Worm (Caenorhabditis elegans) whole organism, L2 larva: ENCODE results near the gene F36H1.3.
A peak's percentile ranks its signal among the peaks of the same experiment; 100 is the strongest.

ENCODE experiments used
- C34F6.9 ChIP-seq: fragments of 150-350 bp; optimal IDR thresholded peaks from 2 replicates; lab custom pipeline; 2014; ENCODE audit warnings: missing biosample characterization, missing genetic modification characterization
- F13H6.1 ChIP-seq: sonication (generic microtip); optimal IDR thresholded peaks from 2 replicates; lab custom pipeline; 2016; ENCODE audit warnings: missing genetic modification characterization, missing compliant biosample characterization
- Y55F3AM.14 ChIP-seq: fragments of 200-800 bp; sonication (Bioruptor generic); optimal IDR thresholded peaks from 2 replicates; lab custom pipeline; 2018; ENCODE audit warnings: mild to moderate bottlenecking, missing genetic modification characterization, missing compliant biosample characterization
- ZK546.5 ChIP-seq: sonication (generic microtip); optimal IDR thresholded peaks from 2 replicates; lab custom pipeline; 2017; ENCODE audit warnings: missing biosample characterization, missing genetic modification characterization
- aly-2 ChIP-seq: fragments of 150-350 bp; optimal IDR thresholded peaks from 2 replicates; lab custom pipeline; 2014; ENCODE audit warnings: missing biosample characterization, missing genetic modification characterization
- blmp-1 ChIP-seq: sonication (generic microtip); optimal IDR thresholded peaks from 2 replicates; lab custom pipeline; 2017; ENCODE audit warnings: missing genetic modification characterization, mild to moderate bottlenecking, missing compliant biosample characterization, antibody characterized with exemption, moderate library complexity; ENCODE audit not compliant: insufficient read depth
- ceh-82 ChIP-seq: fragments of 150-350 bp; optimal IDR thresholded peaks from 2 replicates; lab custom pipeline; 2014; ENCODE audit warnings: missing biosample characterization, missing genetic modification characterization
- crh-2 ChIP-seq: sonication (generic microtip); optimal IDR thresholded peaks from 2 replicates; lab custom pipeline; 2017; ENCODE audit warnings: missing biosample characterization, missing genetic modification characterization
- dmd-4 ChIP-seq: sonication (generic microtip); optimal IDR thresholded peaks from 2 replicates; lab custom pipeline; 2017; ENCODE audit warnings: missing biosample characterization, missing genetic modification characterization
- egl-27 ChIP-seq: sonication (generic microtip); optimal IDR thresholded peaks from 3 replicates; lab custom pipeline; 2017; ENCODE audit warnings: missing biosample characterization, missing genetic modification reagents, missing genetic modification characterization
- elt-1 ChIP-seq: fragments of 150-350 bp; optimal IDR thresholded peaks from 2 replicates; lab custom pipeline; 2014; ENCODE audit warnings: missing biosample characterization, missing genetic modification characterization
- elt-3 ChIP-seq: sonication (generic microtip); optimal IDR thresholded peaks from 2 replicates; lab custom pipeline; 2017; ENCODE audit warnings: missing biosample characterization, missing genetic modification characterization
- fos-1 ChIP-seq: fragments of 150-350 bp; optimal IDR thresholded peaks from 2 replicates; lab custom pipeline; 2014; ENCODE audit warnings: missing biosample characterization, missing genetic modification characterization
- gmeb-1 ChIP-seq: fragments of 150-350 bp; optimal IDR thresholded peaks from 2 replicates; lab custom pipeline; 2014; ENCODE audit warnings: missing biosample characterization, missing genetic modification characterization
- lin-11 ChIP-seq: fragments of 150-350 bp; sonication (generic microtip); optimal IDR thresholded peaks from 2 replicates; lab custom pipeline; 2014; ENCODE audit warnings: missing biosample characterization, missing genetic modification characterization, inconsistent platforms, mixed read lengths
- lin-39 ChIP-seq: fragments of 150-350 bp; optimal IDR thresholded peaks from 2 replicates; lab custom pipeline; 2014; ENCODE audit warnings: missing biosample characterization, missing genetic modification reagents, missing genetic modification characterization
- lsy-2 ChIP-seq, 2 experiments: fragments of 150-350 bp in 1 of 2; sonication (generic microtip) in 1 of 2; optimal IDR thresholded peaks; 2 replicates each; lab custom pipeline; 2014 to 2017; ENCODE audit warnings: missing biosample characterization in 2 of 2, missing genetic modification characterization in 2 of 2
- mab-5 ChIP-seq: fragments of 150-350 bp; optimal IDR thresholded peaks from 2 replicates; lab custom pipeline; 2014; ENCODE audit warnings: missing biosample characterization, missing genetic modification characterization
- mbf-1 ChIP-seq: sonication (generic microtip); optimal IDR thresholded peaks from 2 replicates; lab custom pipeline; 2017; ENCODE audit warnings: missing biosample characterization, missing genetic modification characterization
- nhr-10 ChIP-seq: sonication (generic microtip); optimal IDR thresholded peaks from 2 replicates; lab custom pipeline; 2017; ENCODE audit warnings: missing biosample characterization, missing genetic modification characterization
- nhr-11 ChIP-seq: fragments of 150-350 bp; optimal IDR thresholded peaks from 2 replicates; lab custom pipeline; 2014; ENCODE audit warnings: missing biosample characterization, missing genetic modification characterization
- nhr-12 ChIP-seq: fragments of 150-350 bp; optimal IDR thresholded peaks from 2 replicates; lab custom pipeline; 2014; ENCODE audit warnings: missing biosample characterization, missing genetic modification characterization
- nhr-129 ChIP-seq: fragments of 150-350 bp; optimal IDR thresholded peaks from 2 replicates; lab custom pipeline; 2014; ENCODE audit warnings: missing biosample characterization, missing genetic modification characterization
- nhr-21 ChIP-seq: fragments of 150-350 bp; optimal IDR thresholded peaks from 2 replicates; lab custom pipeline; 2014; ENCODE audit warnings: missing biosample characterization, missing genetic modification characterization
- nhr-23 ChIP-seq: fragments of 150-350 bp; optimal IDR thresholded peaks from 2 replicates; lab custom pipeline; 2014; ENCODE audit warnings: missing biosample characterization, missing genetic modification reagents, missing genetic modification characterization
- nhr-237 ChIP-seq: fragments of 150-350 bp; optimal IDR thresholded peaks from 2 replicates; lab custom pipeline; 2014; ENCODE audit warnings: missing biosample characterization, missing genetic modification characterization
- nhr-25 ChIP-seq: fragments of 150-350 bp; sonication (generic microtip); optimal IDR thresholded peaks from 3 replicates; lab custom pipeline; 2014; ENCODE audit warnings: missing biosample characterization, missing genetic modification characterization
- nhr-77 ChIP-seq: fragments of 150-350 bp; optimal IDR thresholded peaks from 2 replicates; lab custom pipeline; 2014; ENCODE audit warnings: missing biosample characterization, missing genetic modification characterization
- sem-4 ChIP-seq: fragments of 150-350 bp; optimal IDR thresholded peaks from 2 replicates; lab custom pipeline; 2014; ENCODE audit warnings: missing biosample characterization, missing genetic modification reagents, missing genetic modification characterization
- sma-3 ChIP-seq: sonication (generic microtip); optimal IDR thresholded peaks from 2 replicates; lab custom pipeline; 2016; ENCODE audit warnings: missing genetic modification reagents, missing genetic modification characterization, missing compliant biosample characterization
- sma-9 ChIP-seq, 2 experiments: fragments of 150-350 bp in 1 of 2; sonication (generic microtip) in 1 of 2; optimal IDR thresholded peaks; 2 replicates each; lab custom pipeline; 2014 to 2016; ENCODE audit warnings: missing genetic modification characterization in 2 of 2, mild to moderate bottlenecking in 1 of 2, missing biosample characterization in 1 of 2, missing compliant biosample characterization in 1 of 2, missing genetic modification reagents in 1 of 2, moderate library complexity in 1 of 2
- snpc-4 ChIP-seq: fragments of 150-350 bp; optimal IDR thresholded peaks from 2 replicates; lab custom pipeline; 2014; ENCODE audit warnings: missing biosample characterization, missing genetic modification characterization
- unc-55 ChIP-seq: fragments of 150-350 bp; sonication (generic microtip); optimal IDR thresholded peaks from 3 replicates; lab custom pipeline; 2014; ENCODE audit warnings: missing biosample characterization, missing genetic modification reagents, missing genetic modification characterization
- zag-1 ChIP-seq: fragments of 150-350 bp; optimal IDR thresholded peaks from 2 replicates; lab custom pipeline; 2014; ENCODE audit warnings: missing biosample characterization, missing genetic modification characterization
- ztf-1 ChIP-seq: fragments of 200-800 bp; sonication (Bioruptor generic); conservative IDR thresholded peaks from 2 replicates; pipeline ENCODE4 v1.3.6; 2022; ENCODE audit warnings: missing genetic modification characterization, missing compliant biosample characterization
- ztf-4 ChIP-seq: fragments of 150-350 bp; optimal IDR thresholded peaks from 2 replicates; lab custom pipeline; 2014; ENCODE audit warnings: missing biosample characterization, missing genetic modification characterization

The F36H1.3 gene

DNA sequence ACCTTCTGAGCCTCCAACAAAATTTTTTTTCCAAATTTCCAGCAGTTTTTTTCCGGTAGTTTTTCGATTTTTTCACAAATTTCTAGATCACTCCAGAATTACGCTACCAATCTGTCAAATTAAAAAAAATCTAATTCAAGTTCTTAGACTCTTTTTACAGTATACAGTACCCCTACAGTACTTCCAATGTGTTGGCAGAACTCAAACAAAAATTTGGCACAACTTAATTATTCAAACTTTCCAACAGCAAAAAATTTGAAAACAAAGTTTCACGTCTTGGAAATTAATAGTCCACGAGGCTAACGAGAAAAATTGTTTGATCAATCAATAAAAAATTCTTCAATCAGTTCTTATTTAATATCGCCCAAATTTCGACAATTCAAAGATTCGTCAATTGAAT is at the start of gene F36H1.3:
Gene F36H1.3, plus strand, starts transcription at position 323 of the 400 bp plus-strand sequence.
- no peak for TF ChIP-seq gmeb-1 (tag; lab: Kevin White, UChicago)
- no peak for TF ChIP-seq ceh-82 (tag; lab: Kevin White, UChicago)
- no peak for TF ChIP-seq ZK546.5 (tag; lab: Kevin White, UChicago)
- no peak for TF ChIP-seq nhr-21
- no peak for TF ChIP-seq nhr-10 (tag; lab: Kevin White, UChicago)
- TF ChIP-seq egl-27 (tag; lab: Kevin White, UChicago): no peak
- TF ChIP-seq nhr-237: no peak
- TF ChIP-seq unc-55 (GFP tag; lab: Kevin White, UChicago): no peak
- TF ChIP-seq sma-3 (GFP tag; lab: Kevin White, UChicago): no peak
- no peak for TF ChIP-seq aly-2
- no peak for TF ChIP-seq nhr-23 (tag; lab: Kevin White, UChicago)
- TF ChIP-seq elt-3 (tag; lab: Kevin White, UChicago): no peak
- TF ChIP-seq nhr-11: no peak
- TF ChIP-seq blmp-1 (tag; lab: Kevin White, UChicago): no peak
- no peak for TF ChIP-seq Y55F3AM.14 (GFP tag; lab: Kevin White, UChicago)
- no peak for TF ChIP-seq lsy-2 (tag; optimal IDR thresholded peaks at IDR 0.05; lab: Kevin White, UChicago)
- TF ChIP-seq dmd-4 (tag; lab: Kevin White, UChicago): no peak
- no peak for TF ChIP-seq ztf-4 (tag; lab: Kevin White, UChicago)
- no peak for TF ChIP-seq ztf-1 (GFP tag; lab: Robert Waterston, UW)

DNA sequence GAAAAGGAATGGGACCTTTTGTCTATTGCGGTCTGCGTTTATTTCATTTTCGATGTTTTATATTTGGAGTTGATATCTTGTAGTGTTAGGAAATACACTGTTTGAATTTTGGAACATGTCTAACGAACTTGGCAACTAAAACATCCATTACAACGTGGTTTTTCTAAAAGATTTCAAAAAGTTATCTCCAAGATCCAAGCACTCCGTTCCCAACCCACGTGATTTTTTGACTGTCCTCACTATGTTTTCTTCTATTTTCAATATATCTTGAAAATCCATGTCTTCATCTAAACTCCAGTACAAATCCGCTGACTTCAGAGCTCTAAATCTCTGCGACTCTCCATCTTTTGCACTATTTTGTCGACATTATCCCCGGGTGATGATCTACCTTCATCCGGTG is 48.3 kb upstream of the F36H1.3 start, which contains the start of gene F13H10.9:
Gene F13H10.9, plus strand, starts transcription at position 301 of the 400 bp plus-strand sequence.
- TF ChIP-seq unc-55 (GFP tag; lab: Kevin White, UChicago) (no peak), ztf-1 (GFP tag; lab: Robert Waterston, UW) (no peak), blmp-1 (tag; lab: Kevin White, UChicago) (no peak), sem-4 (tag; lab: Kevin White, UChicago) (no peak), snpc-4 (tag; lab: Kevin White, UChicago) (no peak), elt-1 (no peak), dmd-4 (tag; lab: Kevin White, UChicago) (no peak), nhr-12 (tag; lab: Kevin White, UChicago) (no peak)

DNA sequence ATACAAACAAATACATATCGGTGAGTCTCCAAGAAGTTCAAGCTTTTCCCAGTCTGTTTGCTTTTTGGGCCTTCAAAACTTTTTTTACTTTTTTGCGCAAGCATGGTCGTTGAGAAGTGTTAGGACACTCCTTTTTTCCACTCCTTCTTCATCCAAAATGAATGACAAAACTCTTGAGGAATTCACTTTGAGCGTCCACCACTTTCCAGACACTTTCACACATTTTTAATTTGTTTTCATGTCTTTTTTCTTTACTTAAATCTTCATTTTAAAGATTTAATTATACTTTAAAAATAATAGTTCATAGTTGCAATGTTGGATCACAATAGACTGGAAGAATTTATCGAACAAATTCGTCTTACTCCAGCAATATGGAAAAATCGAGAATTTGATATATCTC is 45.7 kb upstream of the F36H1.3 start, which contains the start of gene F13H10.1:
Gene F13H10.1, plus strand, starts transcription at position 301 of the 400 bp plus-strand sequence.
- TF ChIP-seq unc-55 (GFP tag; lab: Kevin White, UChicago) (peak; percentile 12), lin-39 (tag; lab: Kevin White, UChicago) (no peak)

DNA sequence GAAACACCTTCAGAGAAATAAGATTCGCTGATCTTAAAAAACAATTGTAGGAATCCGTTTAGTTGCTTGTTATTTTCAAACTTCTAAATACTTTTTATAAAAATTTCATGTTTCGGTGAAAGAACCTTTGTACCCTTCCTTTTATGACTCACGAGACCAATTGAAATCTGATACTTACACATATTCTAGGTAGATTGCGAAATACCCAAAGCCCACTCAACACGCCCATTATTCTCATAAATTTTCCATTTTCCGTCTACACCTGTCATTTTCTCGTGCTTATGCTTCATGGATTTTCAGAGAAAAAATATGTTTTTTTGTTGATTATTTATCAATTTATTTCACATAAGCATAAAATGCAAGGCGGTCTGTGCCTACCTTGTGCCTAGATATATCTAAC is 43.5 kb upstream of the F36H1.3 start:
- TF ChIP-seq fos-1 (tag; lab: Kevin White, UChicago) (no peak), lsy-2 (tag; optimal IDR thresholded peaks at IDR 0.05; lab: Kevin White, UChicago) (peak in 1 of 2 experiments; percentile 6)

DNA sequence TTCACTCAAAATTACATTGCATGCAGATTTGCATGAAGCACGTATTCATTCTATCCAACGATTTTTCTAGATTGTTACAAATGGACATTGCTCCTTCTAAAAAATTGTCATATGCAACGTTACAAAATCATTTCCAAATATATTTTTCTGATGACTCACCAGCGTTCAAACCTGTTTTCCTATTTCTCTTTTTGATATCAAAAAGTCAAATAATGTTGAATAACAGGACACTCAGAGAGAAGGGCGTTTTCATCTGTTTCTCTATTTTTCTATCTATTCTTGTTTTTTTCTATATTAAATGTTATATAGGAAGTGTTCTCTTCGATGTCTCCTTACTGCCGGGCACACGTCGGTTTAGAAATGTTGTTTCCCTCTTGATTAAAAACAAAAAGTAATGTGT is 43.1 kb upstream of the F36H1.3 start:
- no peak for TF ChIP-seq Y55F3AM.14 (GFP tag; lab: Kevin White, UChicago)
- TF ChIP-seq C34F6.9: no peak
- TF ChIP-seq fos-1 (tag; lab: Kevin White, UChicago): peak; percentile 64
- no peak for TF ChIP-seq dmd-4 (tag; lab: Kevin White, UChicago)
- no peak for TF ChIP-seq nhr-23 (tag; lab: Kevin White, UChicago)
- no peak for TF ChIP-seq crh-2 (tag; lab: Kevin White, UChicago)
- no peak for TF ChIP-seq elt-3 (tag; lab: Kevin White, UChicago)

DNA sequence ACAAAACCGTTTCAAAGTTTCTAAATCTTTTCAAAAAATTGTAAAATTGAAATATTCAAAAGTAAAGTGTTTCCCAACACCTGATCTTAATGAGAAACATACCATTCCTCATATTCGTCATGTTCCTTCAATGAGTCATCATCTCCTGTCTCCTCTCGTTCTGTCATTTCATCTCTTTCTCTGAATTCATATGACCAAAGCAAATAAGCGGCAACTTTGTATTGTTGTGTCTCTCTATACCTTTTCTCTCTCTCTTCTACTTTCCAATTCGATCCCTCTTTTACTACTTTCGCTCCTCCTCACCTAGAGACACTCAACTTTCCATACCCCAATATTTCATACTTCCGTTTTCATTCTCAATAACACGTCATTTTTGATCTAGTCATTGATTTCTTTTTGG is 41.7 kb upstream of the F36H1.3 start:
- TF ChIP-seq F13H6.1 (tag; lab: Kevin White, UChicago) (peak; percentile 1), nhr-237 (no peak), gmeb-1 (tag; lab: Kevin White, UChicago) (no peak), fos-1 (tag; lab: Kevin White, UChicago) (peak; percentile 78), nhr-77 (tag; lab: Kevin White, UChicago) (no peak), nhr-12 (tag; lab: Kevin White, UChicago) (no peak), mab-5 (tag; lab: Kevin White, UChicago) (no peak), blmp-1 (tag; lab: Kevin White, UChicago) (peak; percentile 89), dmd-4 (tag; lab: Kevin White, UChicago) (no peak), C34F6.9 (peak; percentile 2), zag-1 (tag; lab: Kevin White, UChicago) (no peak), lin-11 (tag; lab: Kevin White, UChicago) (no peak), nhr-25 (tag; lab: Kevin White, UChicago) (peak; percentile 66), nhr-11 (no peak), mbf-1 (tag; lab: Kevin White, UChicago) (no peak), aly-2 (no peak), unc-55 (GFP tag; lab: Kevin White, UChicago) (no peak), nhr-21 (peak; percentile 32), crh-2 (tag; lab: Kevin White, UChicago) (peak; percentile 33), nhr-129 (tag; lab: Kevin White, UChicago) (peak; percentile 75), sma-3 (GFP tag; lab: Kevin White, UChicago) (peak; percentile 48), sma-9 (GFP tag; optimal IDR thresholded peaks at IDR 0.05; lab: Kevin White, UChicago) (peak; percentile 24), sma-9 (tag; optimal IDR thresholded peaks at IDR 0.05; lab: Kevin White, UChicago) (no peak), elt-3 (tag; lab: Kevin White, UChicago) (no peak)
